Fruit fly (Drosophila melanogaster) whole organism, adult: ENCODE data around the gene cdi.

ENCODE experiments used
- CG11617 ChIP-seq: fragments of 200-800 bp; sonication (Bioruptor generic); optimal IDR thresholded peaks from 2 replicates; lab custom pipeline; 2017; ENCODE audit warnings: mild to moderate bottlenecking, missing biosample characterization, missing genetic modification reagents, missing genetic modification characterization
- CG14711 ChIP-seq: fragments of 200-800 bp; sonication (Bioruptor generic); optimal IDR thresholded peaks from 2 replicates; lab custom pipeline; 2018; ENCODE audit warnings: missing biosample characterization, mild to moderate bottlenecking, missing genetic modification characterization, moderate library complexity
- CG5204 ChIP-seq: fragments of 200-800 bp; sonication (Bioruptor generic); optimal IDR thresholded peaks from 2 replicates; lab custom pipeline; 2016; ENCODE audit warnings: missing biosample characterization, missing genetic modification characterization
- CG7045 ChIP-seq: fragments of 200-800 bp; sonication (Bioruptor generic); optimal IDR thresholded peaks from 2 replicates; lab custom pipeline; 2017; ENCODE audit warnings: missing biosample characterization, mild to moderate bottlenecking, missing genetic modification characterization
- CG7101 ChIP-seq: fragments of 200-800 bp; sonication (Bioruptor generic); optimal IDR thresholded peaks from 2 replicates; lab custom pipeline; 2018; ENCODE audit warnings: missing biosample characterization, mild to moderate bottlenecking, missing genetic modification characterization, moderate library complexity
- Crg-1 ChIP-seq: fragments of 200-800 bp; sonication (Bioruptor generic); optimal IDR thresholded peaks from 2 replicates; lab custom pipeline; 2016; ENCODE audit warnings: missing biosample characterization, missing genetic modification characterization
- Hr96 ChIP-seq: fragments of 200-800 bp; sonication (Bioruptor generic); optimal IDR thresholded peaks from 2 replicates; lab custom pipeline; 2016; ENCODE audit warnings: missing biosample characterization, missing genetic modification characterization
- Mnt ChIP-seq: fragments of 200-800 bp; sonication (Bioruptor generic); optimal IDR thresholded peaks from 2 replicates; lab custom pipeline; 2016; ENCODE audit warnings: missing biosample characterization, mild to moderate bottlenecking, missing genetic modification characterization
- cnc ChIP-seq, 2 experiments: fragments of >200 bp; optimal IDR thresholded peaks; 2 replicates each; lab custom pipeline; 2017
- kay ChIP-seq: fragments of 200-800 bp; sonication (Bioruptor generic); peaks from one replicate; lab custom pipeline; 2016; ENCODE audit warnings: missing biosample characterization, missing genetic modification characterization, borderline replicate concordance
- ovo ChIP-seq: fragments of 200-800 bp; sonication (Bioruptor generic); optimal IDR thresholded peaks from 2 replicates; lab custom pipeline; 2016; ENCODE audit warnings: missing biosample characterization, missing genetic modification characterization
- tj ChIP-seq: fragments of 200-800 bp; sonication (Bioruptor generic); optimal IDR thresholded peaks from 3 replicates; lab custom pipeline; 2017; ENCODE audit warnings: missing biosample characterization, mild to moderate bottlenecking, missing genetic modification characterization, moderate library complexity

DNA sequence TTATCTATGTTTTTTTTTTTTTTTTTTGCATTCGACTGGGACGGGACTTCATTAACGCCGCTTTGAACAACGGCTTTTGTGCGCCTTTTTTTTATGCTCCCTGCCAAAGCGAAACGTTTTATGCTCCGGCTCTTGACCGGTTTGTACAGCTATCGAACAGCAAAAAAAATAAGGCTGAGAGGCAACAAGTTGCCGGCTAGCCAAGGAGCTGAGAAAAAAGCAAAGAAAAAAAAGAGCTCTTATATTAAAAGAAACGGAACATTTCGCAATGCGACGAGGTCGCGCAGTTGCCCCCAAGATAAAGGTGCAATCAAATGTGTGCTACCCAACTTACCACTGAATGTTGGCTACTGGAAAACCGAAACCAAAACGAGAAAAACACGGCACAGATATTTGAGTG is 12.4 kb upstream of the cdi start:
- TF ChIP-seq Hr96 (GFP tag; lab: Kevin White, UChicago) (no peak), CG7045 (GFP tag; lab: Kevin White, UChicago) (no peak), kay (GFP tag; lab: Kevin White, UChicago) (no peak), CG5204 (GFP tag; lab: Kevin White, UChicago) (no peak), Crg-1 (GFP tag; lab: Kevin White, UChicago) (no peak), ovo (GFP tag; lab: Kevin White, UChicago) (no peak), cnc (optimal IDR thresholded peaks at IDR 0.05; lab: Kevin White, UChicago) (no peak), Mnt (no peak), CG7101 (no peak), tj (GFP tag; lab: Kevin White, UChicago) (no peak), CG11617 (GFP tag; lab: Kevin White, UChicago) (no peak), CG14711 (tag; lab: Kevin White, UChicago) (no peak)
